Worm (Caenorhabditis elegans): ENCODE data around the gene T28A11.22.

The T28A11.22 gene

DNA sequence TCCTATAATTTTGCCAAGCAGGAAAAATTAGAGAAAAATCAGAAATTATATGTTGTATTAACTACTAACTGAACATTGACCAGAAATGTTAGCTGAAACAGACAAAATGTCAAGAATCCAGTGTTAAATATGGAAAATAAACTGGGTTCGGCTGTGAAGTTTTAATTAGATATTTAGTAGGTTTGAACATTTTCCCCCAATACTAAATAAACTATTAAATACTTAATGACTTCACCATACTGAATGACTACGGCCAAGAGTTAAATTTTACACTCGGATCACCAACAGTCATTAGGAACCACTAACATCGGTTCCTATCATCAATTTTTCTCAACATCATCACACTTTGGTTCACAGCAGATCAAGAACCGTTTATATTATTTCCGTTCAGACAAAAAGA is 38.0 kb downstream of the T28A11.22 start:
- TF ChIP-seq nhr-67 (tag; optimal IDR thresholded peaks at IDR 0.05) (no peak), ceh-9 (tag; optimal IDR thresholded peaks at IDR 0.05) (no peak), lin-15B (tag; optimal IDR thresholded peaks at IDR 0.05) (no peak)

DNA sequence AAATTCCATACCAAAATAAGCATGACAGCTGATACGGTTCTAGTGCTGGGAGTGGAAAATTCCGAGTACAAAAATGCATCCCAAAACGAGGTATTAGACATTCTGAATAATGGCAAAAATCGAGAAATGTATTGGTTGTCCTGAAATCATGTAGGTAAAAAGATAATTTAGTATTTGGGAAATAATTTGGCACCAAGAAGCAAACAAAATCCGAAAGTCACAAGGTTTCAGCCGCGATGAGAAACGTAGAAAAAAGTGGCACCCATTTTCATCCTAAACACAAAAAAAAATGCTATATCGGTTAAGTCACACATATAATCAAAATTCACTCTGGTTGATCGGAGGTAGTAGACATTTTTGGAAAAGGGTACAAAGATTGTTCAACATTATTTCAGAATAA is 40.4 kb downstream of the T28A11.22 start, which contains the start of gene srx-122:
srx-122 (minus strand) TSS at position 101 of the 400 bp plus-strand sequence.
- no peak for TF ChIP-seq jun-1 (tag; optimal IDR thresholded peaks at IDR 0.05)
- no peak for TF ChIP-seq ztf-11 (tag; optimal IDR thresholded peaks at IDR 0.05)
- no peak for TF ChIP-seq zag-1 (tag; optimal IDR thresholded peaks at IDR 0.05)
- TF ChIP-seq nhr-25 (tag; optimal IDR thresholded peaks at IDR 0.05) = no peak
- no peak for TF ChIP-seq elt-3 (tag; optimal IDR thresholded peaks at IDR 0.05)
- TF ChIP-seq fkh-2 (tag; optimal IDR thresholded peaks at IDR 0.05) = no peak
- no peak for TF ChIP-seq nhr-67 (tag; optimal IDR thresholded peaks at IDR 0.05)
- TF ChIP-seq fos-1 (tag; optimal IDR thresholded peaks at IDR 0.05) = no peak
- no peak for TF ChIP-seq mml-1 (tag; optimal IDR thresholded peaks at IDR 0.05)
- TF ChIP-seq unc-39 (tag; optimal IDR thresholded peaks at IDR 0.05) = no peak
- no peak for TF ChIP-seq sea-2 (GFP tag; optimal IDR thresholded peaks at IDR 0.05)
- no peak for TF ChIP-seq lin-39 (tag; optimal IDR thresholded peaks at IDR 0.05)
- no peak for TF ChIP-seq snpc-4 (tag; optimal IDR thresholded peaks at IDR 0.05)
- TF ChIP-seq ZK546.5 (tag; optimal IDR thresholded peaks at IDR 0.05) = no peak
- TF ChIP-seq nfya-1 (tag; optimal IDR thresholded peaks at IDR 0.05; ENCODE audit: insufficient read depth) = no peak
- TF ChIP-seq aly-2 (tag; optimal IDR thresholded peaks at IDR 0.05) = no peak
- no peak for TF ChIP-seq elt-2 (tag; optimal IDR thresholded peaks at IDR 0.05)
- no peak for TF ChIP-seq hmg-11 (tag; optimal IDR thresholded peaks at IDR 0.05)
- no peak for TF ChIP-seq ztf-4 (tag; optimal IDR thresholded peaks at IDR 0.05)
- no peak for TF ChIP-seq nhr-12 (tag; optimal IDR thresholded peaks at IDR 0.05)

DNA sequence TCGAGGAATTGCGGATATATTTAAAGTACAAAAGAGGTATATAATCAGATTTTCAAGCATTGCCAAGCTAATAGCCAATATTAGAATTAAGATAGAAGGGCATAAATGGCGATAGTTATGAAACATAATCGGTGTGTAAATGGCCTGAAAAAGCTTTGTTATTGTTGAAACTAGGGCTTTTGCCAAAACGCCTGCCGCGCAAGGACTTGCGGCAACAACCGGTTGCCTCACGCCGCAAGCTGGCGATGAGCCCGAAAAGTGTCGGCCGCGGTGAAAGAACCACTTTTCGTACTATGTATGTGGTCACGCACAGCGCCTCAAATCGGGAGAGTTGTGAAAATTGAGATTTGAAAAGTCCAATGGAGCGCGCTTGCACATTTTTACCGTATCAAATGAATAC is 42.1 kb downstream of the T28A11.22 start:
- no peak for TF ChIP-seq mml-1 (tag; optimal IDR thresholded peaks at IDR 0.05)
- no peak for TF ChIP-seq pqm-1 (tag; optimal IDR thresholded peaks at IDR 0.05)
- TF ChIP-seq ceh-9 (tag; optimal IDR thresholded peaks at IDR 0.05) = no peak

DNA sequence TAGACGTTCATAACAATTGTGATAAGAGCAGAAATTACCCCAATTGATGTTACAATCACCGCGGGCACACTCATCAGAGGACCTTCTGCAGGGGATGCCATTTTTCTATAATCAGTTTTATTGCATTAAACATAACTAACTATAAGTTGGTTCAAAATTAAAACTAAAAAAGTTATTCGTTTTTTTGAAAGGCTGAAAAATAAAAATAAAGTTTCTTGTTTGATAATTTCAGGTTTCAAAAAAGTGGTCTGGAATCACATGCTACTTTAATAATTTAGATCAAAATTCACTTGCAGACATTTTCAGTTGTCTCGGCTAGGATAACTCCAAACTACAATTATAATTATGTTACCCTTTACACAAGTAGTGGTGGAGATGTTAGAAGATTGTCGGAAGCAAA is 44.5 kb downstream of the T28A11.22 start, which contains the start of gene srbc-1:
srbc-1 (minus strand) TSS at position 101 of the 400 bp plus-strand sequence.
- no peak for TF ChIP-seq daf-12 (tag; optimal IDR thresholded peaks at IDR 0.05)
- TF ChIP-seq nfya-1 (tag; optimal IDR thresholded peaks at IDR 0.05; ENCODE audit: insufficient read depth) = no peak
- TF ChIP-seq ZK546.5 (tag; optimal IDR thresholded peaks at IDR 0.05) = no peak
- TF ChIP-seq unc-62 (GFP tag; optimal IDR thresholded peaks at IDR 0.05) = no peak

Data from whole organism, L3 larva.